Fruit fly (Drosophila melanogaster) whole organism, embryonic: ENCODE measurements around the gene CG10702.

ENCODE experiments used
- Blimp-1 ChIP-seq: fragments of 200-800 bp; sonication (Bioruptor generic); optimal IDR thresholded peaks from 3 replicates; lab custom pipeline; 2018; ENCODE audit warnings: missing biosample characterization, missing genetic modification characterization, mild to moderate bottlenecking, moderate library complexity, missing genetic modification reagents
- BtbVII ChIP-seq: fragments of 200-800 bp; sonication (Bioruptor generic); optimal IDR thresholded peaks from 3 replicates; lab custom pipeline; 2017; ENCODE audit warnings: missing biosample characterization, mild to moderate bottlenecking, missing genetic modification characterization
- CG10267 ChIP-seq: fragments of 200-800 bp; sonication (Bioruptor generic); optimal IDR thresholded peaks from 2 replicates; lab custom pipeline; 2018; ENCODE audit warnings: missing biosample characterization, mild to moderate bottlenecking, missing genetic modification characterization, moderate library complexity
- CG12659 ChIP-seq: fragments of 200-800 bp; sonication (Bioruptor generic); optimal IDR thresholded peaks from 3 replicates; lab custom pipeline; 2017; ENCODE audit warnings: mild to moderate bottlenecking, missing biosample characterization, missing genetic modification reagents, missing genetic modification characterization
- CG3847 ChIP-seq: fragments of 200-800 bp; sonication (Bioruptor generic); IDR thresholded peaks from 2 replicates; pipeline ENCODE4 v1.3.6; 2022; ENCODE audit warnings: missing biosample characterization, missing genetic modification characterization
- CG3995 ChIP-seq: fragments of 200-800 bp; sonication (Bioruptor generic); optimal IDR thresholded peaks from 3 replicates; lab custom pipeline; 2016; ENCODE audit warnings: missing biosample characterization, missing genetic modification characterization
- CG8944 ChIP-seq: fragments of 200-800 bp; sonication (Bioruptor generic); optimal IDR thresholded peaks from 3 replicates; lab custom pipeline; 2016; ENCODE audit warnings: missing biosample characterization, missing genetic modification characterization
- CG9437 ChIP-seq: fragments of 200-800 bp; sonication (Bioruptor generic); optimal IDR thresholded peaks from 2 replicates; lab custom pipeline; 2018; ENCODE audit warnings: missing biosample characterization, mild to moderate bottlenecking, missing genetic modification characterization
- CTCF ChIP-seq: fragments of 200-800 bp; sonication (Bioruptor generic); optimal IDR thresholded peaks from 2 replicates; lab custom pipeline; 2017; ENCODE audit warnings: missing biosample characterization, mild to moderate bottlenecking, missing genetic modification characterization, moderate library complexity
- Dip2 ChIP-seq: fragments of 200-800 bp; sonication (Bioruptor generic); IDR thresholded peaks from 2 replicates; pipeline ENCODE4 v1.3.6; 2022; ENCODE audit warnings: missing biosample characterization, missing genetic modification characterization
- Dp ChIP-seq: fragments of 200-800 bp; sonication (Bioruptor generic); optimal IDR thresholded peaks from 2 replicates; lab custom pipeline; 2018; ENCODE audit warnings: missing biosample characterization, mild to moderate bottlenecking, missing genetic modification characterization, moderate library complexity
- Hmr ChIP-seq: fragments of 200-800 bp; sonication (Bioruptor generic); optimal IDR thresholded peaks from 3 replicates; lab custom pipeline; 2017; ENCODE audit warnings: mild to moderate bottlenecking, missing biosample characterization, missing genetic modification reagents, missing genetic modification characterization
- Lim3 ChIP-seq: fragments of 200-800 bp; sonication (Bioruptor generic); IDR thresholded peaks from 2 replicates; pipeline ENCODE4 v1.3.6; 2022; ENCODE audit warnings: missing biosample characterization, missing genetic modification characterization
- MBD-R2 ChIP-seq: fragments of 200-800 bp; sonication (Bioruptor generic); IDR thresholded peaks from 2 replicates; pipeline ENCODE4 v1.3.6; 2022; ENCODE audit warnings: missing biosample characterization, missing genetic modification characterization
- Mrtf ChIP-seq: fragments of 200-800 bp; sonication (Bioruptor generic); IDR thresholded peaks from 3 replicates; pipeline ENCODE4 v1.3.6; 2022; ENCODE audit warnings: missing biosample characterization, missing genetic modification characterization
- Neu2 ChIP-seq: fragments of 200-800 bp; sonication (Bioruptor generic); optimal IDR thresholded peaks from 3 replicates; lab custom pipeline; 2016; ENCODE audit warnings: missing biosample characterization, missing genetic modification characterization, borderline replicate concordance
- Pdp1 ChIP-seq, 2 experiments: fragments of 200-800 bp; sonication (Bioruptor generic); optimal IDR thresholded peaks; 3 replicates each; lab custom pipeline; 2016; ENCODE audit warnings: missing biosample characterization in 2 of 2, missing genetic modification characterization in 2 of 2, mild to moderate bottlenecking in 1 of 2, moderate library complexity in 1 of 2
- Ptx1 ChIP-seq: fragments of 200-800 bp; sonication (Bioruptor generic); IDR thresholded peaks from 2 replicates; pipeline ENCODE4 v1.3.6; 2022; ENCODE audit warnings: missing biosample characterization, missing genetic modification characterization
- Sry-β ChIP-seq: fragments of 200-800 bp; sonication (Bioruptor generic); optimal IDR thresholded peaks from 2 replicates; lab custom pipeline; 2018; ENCODE audit warnings: missing biosample characterization, mild to moderate bottlenecking, missing genetic modification characterization, moderate library complexity
- Sry-δ ChIP-seq: fragments of 200-800 bp; sonication (Bioruptor generic); optimal IDR thresholded peaks from 2 replicates; lab custom pipeline; 2016; ENCODE audit warnings: missing biosample characterization, missing genetic modification characterization
- Xrp1 ChIP-seq: fragments of 200-800 bp; sonication (Bioruptor generic); IDR thresholded peaks from 2 replicates; pipeline ENCODE4 v1.3.6; 2022; ENCODE audit warnings: missing biosample characterization, missing genetic modification characterization
- ac ChIP-seq: fragments of 200-800 bp; sonication (Bioruptor generic); optimal IDR thresholded peaks from 3 replicates; lab custom pipeline; 2017; ENCODE audit warnings: missing biosample characterization, mild to moderate bottlenecking, missing genetic modification characterization
- amos ChIP-seq: fragments of 200-800 bp; sonication (Bioruptor generic); IDR thresholded peaks from 2 replicates; pipeline ENCODE4 v1.3.6; 2022; ENCODE audit warnings: missing biosample characterization, missing genetic modification characterization; ENCODE audit not compliant: partially characterized antibody
- az2 ChIP-seq: fragments of 200-800 bp; sonication (Bioruptor generic); optimal IDR thresholded peaks from 3 replicates; lab custom pipeline; 2016; ENCODE audit warnings: missing biosample characterization, missing genetic modification characterization
- chinmo ChIP-seq: fragments of 200-800 bp; sonication (Bioruptor generic); IDR thresholded peaks from 4 replicates; pipeline ENCODE4 v1.3.6; 2022; ENCODE audit warnings: missing biosample characterization, missing genetic modification characterization; ENCODE audit not compliant: partially characterized antibody
- chm ChIP-seq: fragments of 200-800 bp; sonication (Bioruptor generic); IDR thresholded peaks from 2 replicates; pipeline ENCODE4 v1.3.6; 2022; ENCODE audit warnings: missing biosample characterization, missing genetic modification characterization
- crc ChIP-seq: fragments of 200-800 bp; sonication (Bioruptor generic); optimal IDR thresholded peaks from 2 replicates; lab custom pipeline; 2016; ENCODE audit warnings: missing biosample characterization, missing genetic modification characterization
- hbn ChIP-seq: fragments of 200-800 bp; sonication (Bioruptor generic); IDR thresholded peaks from 2 replicates; pipeline ENCODE4 v1.3.6; 2022; ENCODE audit warnings: missing biosample characterization, missing genetic modification characterization; ENCODE audit not compliant: partially characterized antibody
- inv ChIP-seq: fragments of 200-800 bp; sonication (Bioruptor generic); IDR thresholded peaks from 2 replicates; pipeline ENCODE4 v1.3.6; 2022; ENCODE audit warnings: missing biosample characterization, missing genetic modification characterization; ENCODE audit not compliant: partially characterized antibody
- kah ChIP-seq: fragments of 200-800 bp; sonication (Bioruptor generic); optimal IDR thresholded peaks from 2 replicates; lab custom pipeline; 2018; ENCODE audit warnings: missing biosample characterization, mild to moderate bottlenecking, missing genetic modification characterization
- ken ChIP-seq: fragments of 200-800 bp; sonication (Bioruptor generic); IDR thresholded peaks from 3 replicates; pipeline ENCODE4 v1.3.6; 2022; ENCODE audit warnings: missing biosample characterization, missing genetic modification characterization
- lbe ChIP-seq: fragments of 200-800 bp; sonication (Bioruptor generic); optimal IDR thresholded peaks from 2 replicates; lab custom pipeline; 2016; ENCODE audit warnings: missing biosample characterization, mild to moderate bottlenecking, missing genetic modification characterization
- nerfin-2 ChIP-seq: fragments of 200-800 bp; sonication (Bioruptor generic); IDR thresholded peaks from 2 replicates; pipeline ENCODE4 v1.3.6; 2022; ENCODE audit warnings: missing biosample characterization, missing genetic modification characterization; ENCODE audit not compliant: partially characterized antibody
- row ChIP-seq: fragments of 200-800 bp; sonication (Bioruptor generic); IDR thresholded peaks from 3 replicates; pipeline ENCODE4 v1.3.6; 2022; ENCODE audit warnings: missing biosample characterization, missing genetic modification characterization
- scrt ChIP-seq: fragments of 200-800 bp; sonication (Bioruptor generic); optimal IDR thresholded peaks from 2 replicates; lab custom pipeline; 2018; ENCODE audit warnings: missing biosample characterization, mild to moderate bottlenecking, missing genetic modification characterization, moderate library complexity
- sna ChIP-seq: fragments of 200-800 bp; sonication (Bioruptor generic); IDR thresholded peaks from 2 replicates; pipeline ENCODE4 v1.3.6; 2022; ENCODE audit warnings: missing biosample characterization, missing genetic modification characterization; ENCODE audit not compliant: partially characterized antibody
- so ChIP-seq: fragments of 200-800 bp; sonication (Bioruptor generic); IDR thresholded peaks from 3 replicates; pipeline ENCODE4 v1.3.6; 2022; ENCODE audit warnings: missing biosample characterization, missing genetic modification characterization
- sob ChIP-seq: fragments of 200-800 bp; sonication (Bioruptor generic); IDR thresholded peaks from 2 replicates; pipeline ENCODE4 v1.3.6; 2022; ENCODE audit warnings: missing biosample characterization, missing genetic modification characterization
- stwl ChIP-seq: fragments of 200-800 bp; sonication (Bioruptor generic); optimal IDR thresholded peaks from 3 replicates; lab custom pipeline; 2018; ENCODE audit warnings: missing biosample characterization, mild to moderate bottlenecking, missing genetic modification characterization, moderate library complexity
- sug ChIP-seq: fragments of 200-800 bp; optimal IDR thresholded peaks from 2 replicates; lab custom pipeline; 2019; ENCODE audit warnings: missing biosample characterization, mild to moderate bottlenecking, missing genetic modification characterization, moderate library complexity
- tap ChIP-seq: fragments of 200-800 bp; optimal IDR thresholded peaks from 3 replicates; lab custom pipeline; 2019; ENCODE audit warnings: missing biosample characterization, mild to moderate bottlenecking, missing genetic modification characterization, moderate library complexity
- zen2 ChIP-seq: fragments of 200-800 bp; sonication (Bioruptor generic); IDR thresholded peaks from 3 replicates; pipeline ENCODE4 v1.3.6; 2022; ENCODE audit warnings: missing biosample characterization, missing genetic modification characterization; ENCODE audit not compliant: partially characterized antibody

The CG10702 gene

DNA sequence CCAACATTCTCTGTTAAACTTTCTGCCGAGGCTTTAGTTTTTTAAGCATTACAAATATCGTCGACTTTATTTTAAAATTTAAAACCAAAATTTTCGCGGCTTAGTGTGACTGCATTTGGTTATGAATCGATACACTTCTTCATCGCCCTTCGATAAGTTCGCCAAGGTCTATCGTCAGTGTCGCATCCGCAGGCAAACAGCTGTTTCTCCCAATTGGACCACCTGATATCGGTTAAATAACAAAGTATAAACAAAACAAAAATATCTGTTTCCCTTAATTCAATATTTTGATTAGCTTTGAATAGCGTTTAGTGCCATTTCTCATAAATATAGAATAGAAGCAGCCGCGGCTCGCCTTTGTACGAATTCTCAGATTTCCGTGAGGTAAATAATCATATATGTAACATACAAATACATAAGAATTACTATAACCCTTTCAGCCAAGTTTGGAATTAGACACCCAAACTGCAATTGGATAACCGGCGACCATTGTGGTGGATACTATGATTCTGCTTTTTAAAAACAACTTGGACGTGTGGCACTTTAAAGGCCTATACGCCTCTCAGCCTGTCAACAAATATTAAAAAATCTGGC is 44.6 kb upstream of the CG10702 start, which contains the start of gene CG10561 (continued):
- TF ChIP-seq MBD-R2 (GFP tag; lab: Robert Waterston, UW) (peak; percentile 77), inv (GFP tag; lab: Robert Waterston, UW) (0 out of 2 replicates have a peak, but pooled peaks have one; percentile 24), Pdp1 (GFP tag; optimal IDR thresholded peaks at IDR 0.05; lab: Kevin White, UChicago) (peak in 1 of 2 experiments; percentile 90), Sry-δ (GFP tag; lab: Kevin White, UChicago) (peak; percentile 88), Hmr (no peak), CTCF (GFP tag; lab: Kevin White, UChicago) (no peak), Neu2 (GFP tag; lab: Kevin White, UChicago) (peak; percentile 17), Dp (GFP tag; lab: Kevin White, UChicago) (peak; percentile 95), sna (peak; percentile 80), CG10267 (tag; lab: Kevin White, UChicago) (peak; percentile 15), sob (GFP tag; lab: Robert Waterston, UW) (peak; percentile 39; the same call in 1 of the 2 replicates), CG3847 (peak; percentile 66), hbn (GFP tag; lab: Robert Waterston, UW) (peak; percentile 78), amos (peak; percentile 62; the same call in 1 of the 2 replicates), CG12659 (peak; percentile 16), kah (peak; percentile 69), tap (tag; lab: Kevin White, UChicago) (no peak), lbe (GFP tag; lab: Kevin White, UChicago) (peak; percentile 34), CG3995 (GFP tag; lab: Kevin White, UChicago) (no peak), stwl (tag; lab: Kevin White, UChicago) (peak; percentile 68), sug (tag; lab: Kevin White, UChicago) (peak; percentile 21), nerfin-2 (peak; percentile 71), chinmo (GFP tag; lab: Robert Waterston, UW) (peak; percentile 75; the same call in 2 of the 4 replicates), zen2 (GFP tag; lab: Robert Waterston, UW) (peak; percentile 80), BtbVII (GFP tag; lab: Kevin White, UChicago) (no peak)

DNA sequence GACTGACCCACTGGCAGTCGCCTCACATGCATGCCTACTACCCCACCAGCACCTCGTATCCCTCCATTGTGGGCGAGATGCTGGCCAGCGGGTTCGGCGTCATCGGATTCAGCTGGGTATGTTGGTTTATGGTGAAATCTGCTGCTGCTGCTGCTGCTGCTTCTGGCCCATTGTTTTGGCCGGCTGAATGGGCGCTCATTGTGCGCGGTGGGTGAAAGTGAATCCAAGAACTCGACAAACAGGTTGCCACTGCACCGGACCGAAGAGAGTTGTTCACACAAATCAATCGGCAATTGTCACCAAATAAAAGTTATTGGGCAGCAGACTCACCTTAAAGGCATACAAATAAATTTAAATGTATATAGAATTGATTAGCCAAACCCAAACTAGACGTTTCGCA is 42.5 kb upstream of the CG10702 start:
- TF ChIP-seq Lim3 (GFP tag; lab: Robert Waterston, UW), result 0 out of 2 replicates have a peak, but pooled peaks have one; percentile 3
- TF ChIP-seq crc (GFP tag; lab: Kevin White, UChicago), result no peak
- peak; percentile 88 for TF ChIP-seq Blimp-1 (GFP tag; lab: Kevin White, UChicago)
- no peak for TF ChIP-seq chm (GFP tag; lab: Robert Waterston, UW)

DNA sequence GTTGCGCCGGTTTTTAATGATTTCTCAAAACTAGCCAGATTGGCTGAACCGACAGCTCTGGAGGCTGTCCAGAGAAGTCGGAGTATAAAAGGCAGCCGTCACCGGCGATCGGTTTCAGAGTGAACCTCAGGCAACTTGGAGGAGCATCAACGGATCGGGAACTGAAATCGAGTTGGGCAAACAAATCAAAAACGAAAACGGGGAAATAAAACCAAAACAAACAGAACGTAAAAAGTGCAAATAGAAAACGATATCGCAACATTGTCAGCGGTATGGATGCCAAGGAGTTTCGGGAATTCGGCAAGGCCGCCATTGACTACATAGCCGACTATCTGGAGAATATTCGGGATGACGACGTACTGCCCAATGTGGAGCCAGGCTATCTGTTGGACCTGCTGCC is 42.1 kb upstream of the CG10702 start:
- TF ChIP-seq Sry-β (GFP tag; lab: Kevin White, UChicago), result peak; percentile 75
- no peak for TF ChIP-seq Dip2 (GFP tag; lab: Robert Waterston, UW)
- TF ChIP-seq az2, result no peak
- no peak for TF ChIP-seq scrt (GFP tag; lab: Kevin White, UChicago)
- peak; percentile 11; the same call in 1 of the 3 replicates for TF ChIP-seq row (GFP tag; lab: Robert Waterston, UW)
- no peak for TF ChIP-seq BtbVII (GFP tag; lab: Kevin White, UChicago)
- no peak for TF ChIP-seq ac (GFP tag; lab: Kevin White, UChicago)
- TF ChIP-seq CG8944 (GFP tag; lab: Kevin White, UChicago), result no peak
- no peak for TF ChIP-seq Ptx1 (GFP tag; lab: Robert Waterston, UW)
- no peak for TF ChIP-seq Xrp1 (GFP tag; lab: Robert Waterston, UW)
- no peak for TF ChIP-seq Mrtf (GFP tag; lab: Robert Waterston, UW)
- TF ChIP-seq ken (GFP tag; lab: Robert Waterston, UW), result 0 out of 3 replicates have a peak, but pooled peaks have one; percentile 13
- no peak for TF ChIP-seq so (GFP tag; lab: Robert Waterston, UW)
- TF ChIP-seq CG9437, result no peak
